Fruit fly (Drosophila melanogaster): ENCODE measurements around the gene CG5126.

DNA sequence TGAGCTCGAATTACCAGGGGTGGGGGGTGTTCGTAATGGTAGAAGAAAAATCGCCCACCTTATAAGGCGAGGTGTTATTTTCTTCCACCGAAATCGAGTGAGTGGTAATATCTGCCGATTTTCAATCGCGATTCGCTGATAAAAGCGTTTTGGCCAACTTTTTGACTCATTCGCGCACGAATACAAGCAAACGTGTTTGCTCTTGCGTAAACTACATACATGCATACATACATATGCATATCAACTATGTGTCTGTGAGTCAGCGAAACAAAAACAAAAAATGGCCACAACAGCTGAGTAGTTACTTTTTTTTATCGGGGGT is 26.5 kb downstream of the CG5126 start:
- peak; percentile 47; the same call in 1 of the 3 replicates for TF ChIP-seq z (GFP tag; IDR thresholded peaks at IDR 0.05)
- TF ChIP-seq kah (GFP tag; optimal IDR thresholded peaks at IDR 0.05), result no peak
- no peak for TF ChIP-seq CG15073 (GFP tag; optimal IDR thresholded peaks at IDR 0.05)

All from whole organism, embryonic.